Worm (Caenorhabditis elegans) whole organism, young adult: ENCODE measurements around the gene wdr-46.
A peak's percentile ranks its signal among the peaks of the same experiment; 100 is the strongest.

ENCODE experiments used
- B0019.2 ChIP-seq: fragments of 200-800 bp; sonication (Bioruptor generic); conservative IDR thresholded peaks from 2 replicates; pipeline ENCODE4 v1.3.6; 2022; ENCODE audit warnings: missing genetic modification reagents, missing genetic modification characterization, missing compliant biosample characterization
- B0261.1 ChIP-seq: sonication (generic microtip); optimal IDR thresholded peaks from 2 replicates; lab custom pipeline; 2016; ENCODE audit warnings: mild to moderate bottlenecking, missing genetic modification characterization, moderate library complexity, missing compliant biosample characterization
- C17E4.6 ChIP-seq: fragments of 200-800 bp; sonication (Bioruptor generic); IDR thresholded peaks from 2 replicates; pipeline ENCODE4 v1.3.6; 2022; ENCODE audit warnings: missing genetic modification reagents, missing genetic modification characterization, missing compliant biosample characterization
- F23B12.7 ChIP-seq: sonication (generic microtip); optimal IDR thresholded peaks from 2 replicates; lab custom pipeline; 2017; ENCODE audit warnings: missing genetic modification characterization, mild to moderate bottlenecking, missing compliant biosample characterization, antibody characterized with exemption, moderate library complexity; ENCODE audit not compliant: insufficient read depth
- F37B4.10 ChIP-seq: fragments of 200-800 bp; sonication (Bioruptor generic); IDR thresholded peaks from 2 replicates; pipeline ENCODE4 v1.3.6; 2022; ENCODE audit warnings: missing genetic modification characterization, missing compliant biosample characterization
- F52B5.7 ChIP-seq: sonication (generic microtip); optimal IDR thresholded peaks from 2 replicates; lab custom pipeline; 2016; ENCODE audit warnings: mild to moderate bottlenecking, missing genetic modification characterization, missing compliant biosample characterization
- F57C9.4 ChIP-seq: sonication (generic microtip); optimal IDR thresholded peaks from 2 replicates; lab custom pipeline; 2017; ENCODE audit warnings: mild to moderate bottlenecking, missing genetic modification characterization, missing compliant biosample characterization
- K12H6.12 ChIP-seq: fragments of 200-800 bp; sonication (Bioruptor generic); optimal IDR thresholded peaks from 2 replicates; lab custom pipeline; 2018; ENCODE audit warnings: mild to moderate bottlenecking, missing genetic modification characterization, missing compliant biosample characterization
- T26A5.8 ChIP-seq: sonication (generic microtip); optimal IDR thresholded peaks from 2 replicates; lab custom pipeline; 2016; ENCODE audit warnings: missing genetic modification characterization, missing compliant biosample characterization
- Y53F4B.3 ChIP-seq: fragments of 200-800 bp; sonication (Bioruptor generic); IDR thresholded peaks from 2 replicates; pipeline ENCODE4 v1.3.6; 2022; ENCODE audit warnings: missing genetic modification reagents, missing genetic modification characterization, missing compliant biosample characterization
- Y56A3A.18 ChIP-seq: fragments of 200-800 bp; sonication (Bioruptor generic); IDR thresholded peaks from 2 replicates; pipeline ENCODE4 v1.3.6; 2022; ENCODE audit warnings: missing genetic modification reagents, missing genetic modification characterization, missing compliant biosample characterization
- Y95B8A.8 ChIP-seq: fragments of 200-800 bp; sonication (Bioruptor generic); IDR thresholded peaks from 2 replicates; pipeline ENCODE4 v1.3.6; 2022; ENCODE audit warnings: missing genetic modification reagents, missing genetic modification characterization, missing compliant biosample characterization
- ama-1 ChIP-seq, 3 experiments: fragments of 150-350 bp in 1 of 3; sonication (generic microtip) in 2 of 3; optimal IDR thresholded peaks; 2 replicates each; lab custom pipeline; 2014 to 2018; ENCODE audit warnings: missing biosample characterization in 2 of 3, missing genetic modification characterization in 2 of 3, missing genetic modification reagents in 2 of 3
- attf-5 ChIP-seq: fragments of 200-800 bp; sonication (Bioruptor generic); optimal IDR thresholded peaks from 2 replicates; lab custom pipeline; 2018; ENCODE audit warnings: mild to moderate bottlenecking, missing genetic modification characterization, missing compliant biosample characterization
- ccch-3 ChIP-seq: fragments of 200-800 bp; sonication (Bioruptor generic); optimal IDR thresholded peaks from 2 replicates; lab custom pipeline; 2018; ENCODE audit warnings: mild to moderate bottlenecking, missing genetic modification characterization, missing compliant biosample characterization
- cebp-1 ChIP-seq, 2 experiments: fragments of 200-800 bp in 1 of 2; sonication (Bioruptor generic) in 1 of 2; sonication (generic microtip) in 1 of 2; IDR thresholded peaks in 1 of 2; optimal IDR thresholded peaks in 1 of 2; 2 replicates each; pipeline versions ENCODE4 v1.3.6 to Lab custom; 2017 to 2022; ENCODE audit warnings: missing compliant biosample characterization in 2 of 2, missing genetic modification characterization in 2 of 2, mild to moderate bottlenecking in 1 of 2, missing genetic modification reagents in 1 of 2, moderate library complexity in 1 of 2
- ceh-27 ChIP-seq: fragments of 200-800 bp; sonication (Bioruptor generic); optimal IDR thresholded peaks from 2 replicates; lab custom pipeline; 2018; ENCODE audit warnings: mild to moderate bottlenecking, missing genetic modification characterization, moderate library complexity, missing compliant biosample characterization
- ceh-40 ChIP-seq: fragments of 200-800 bp; sonication (Bioruptor generic); IDR thresholded peaks from 2 replicates; pipeline ENCODE4 v1.3.6; 2022; ENCODE audit warnings: missing genetic modification characterization, missing compliant biosample characterization
- ceh-91 ChIP-seq: fragments of 200-800 bp; sonication (Bioruptor generic); IDR thresholded peaks from 2 replicates; pipeline ENCODE4 v1.3.6; 2022; ENCODE audit warnings: missing genetic modification reagents, missing genetic modification characterization, missing compliant biosample characterization
- dox-1 ChIP-seq: fragments of 200-800 bp; sonication (Bioruptor generic); IDR thresholded peaks from 2 replicates; pipeline ENCODE4 v1.3.6; 2022; ENCODE audit warnings: missing genetic modification reagents, missing genetic modification characterization, missing compliant biosample characterization
- dpl-1 ChIP-seq: fragments of 150-350 bp; optimal IDR thresholded peaks from 2 replicates; lab custom pipeline; 2014; ENCODE audit warnings: missing biosample characterization, missing genetic modification reagents, missing genetic modification characterization
- efl-1 ChIP-seq: fragments of 150-350 bp; optimal IDR thresholded peaks from 2 replicates; lab custom pipeline; 2014; ENCODE audit warnings: missing biosample characterization, missing genetic modification reagents, missing genetic modification characterization
- him-1 ChIP-seq: sonication (generic microtip); optimal IDR thresholded peaks from 2 replicates; lab custom pipeline; 2016; ENCODE audit warnings: missing genotype, missing genetic modification reagents, missing genetic modification characterization, missing compliant biosample characterization
- lag-1 ChIP-seq: fragments of 200-800 bp; sonication (Bioruptor generic); IDR thresholded peaks from 2 replicates; pipeline ENCODE4 v1.3.6; 2022; ENCODE audit warnings: missing genetic modification reagents, missing genetic modification characterization, missing compliant biosample characterization
- let-607 ChIP-seq, 2 experiments: fragments of 200-800 bp in 1 of 2; sonication (Bioruptor generic) in 1 of 2; sonication (generic microtip) in 1 of 2; optimal IDR thresholded peaks; 2 replicates each; lab custom pipeline; 2016 to 2018; ENCODE audit warnings: mild to moderate bottlenecking in 2 of 2, missing compliant biosample characterization in 2 of 2, missing genetic modification characterization in 2 of 2, moderate library complexity in 2 of 2, missing genotype in 1 of 2
- lin-35 ChIP-seq, 3 experiments: fragments of 150-350 bp in 2 of 3; sonication (generic microtip) in 1 of 3; optimal IDR thresholded peaks; 2 replicates each; lab custom pipeline; 2014 to 2018; ENCODE audit warnings: missing biosample characterization in 3 of 3, missing genetic modification characterization in 3 of 3, missing genetic modification reagents in 3 of 3
- lin-54 ChIP-seq: fragments of 200-800 bp; sonication (Bioruptor generic); optimal IDR thresholded peaks from 2 replicates; lab custom pipeline; 2018; ENCODE audit warnings: mild to moderate bottlenecking, missing genetic modification characterization, missing compliant biosample characterization
- lsl-1 ChIP-seq: fragments of 200-800 bp; sonication (Bioruptor generic); optimal IDR thresholded peaks from 2 replicates; lab custom pipeline; 2018; ENCODE audit warnings: mild to moderate bottlenecking, missing genetic modification characterization, moderate library complexity, missing compliant biosample characterization
- lsy-27 ChIP-seq: sonication (generic microtip); optimal IDR thresholded peaks from 2 replicates; lab custom pipeline; 2017; ENCODE audit warnings: missing genetic modification characterization, mild to moderate bottlenecking, missing compliant biosample characterization, antibody characterized with exemption, missing genotype, borderline replicate concordance; ENCODE audit not compliant: insufficient read depth
- madf-10 ChIP-seq: sonication (generic microtip); optimal IDR thresholded peaks from 2 replicates; lab custom pipeline; 2016; ENCODE audit warnings: mild to moderate bottlenecking, missing genetic modification characterization, missing compliant biosample characterization
- madf-3 ChIP-seq: fragments of 200-800 bp; sonication (Bioruptor generic); IDR thresholded peaks from 2 replicates; pipeline ENCODE4 v1.3.6; 2022; ENCODE audit warnings: missing genetic modification reagents, missing genetic modification characterization, missing compliant biosample characterization
- madf-6 ChIP-seq: fragments of 200-800 bp; sonication (Bioruptor generic); IDR thresholded peaks from 2 replicates; pipeline ENCODE4 v1.3.6; 2022; ENCODE audit warnings: missing genetic modification reagents, missing genetic modification characterization, missing compliant biosample characterization
- mel-28 ChIP-seq: sonication (generic microtip); optimal IDR thresholded peaks from 2 replicates; lab custom pipeline; 2016; ENCODE audit warnings: borderline replicate concordance, mild to moderate bottlenecking, missing genetic modification characterization, missing compliant biosample characterization
- pbrm-1 ChIP-seq: fragments of 200-800 bp; sonication (Bioruptor generic); IDR thresholded peaks from 2 replicates; pipeline ENCODE4 v1.3.6; 2022; ENCODE audit warnings: missing genetic modification reagents, missing genetic modification characterization, missing compliant biosample characterization
- pha-4 ChIP-seq: fragments of 150-350 bp; sonication (generic microtip); optimal IDR thresholded peaks from 2 replicates; lab custom pipeline; 2014; ENCODE audit warnings: missing biosample characterization, missing genetic modification reagents, missing genetic modification characterization
- rcor-1 ChIP-seq: fragments of 200-800 bp; sonication (Bioruptor generic); IDR thresholded peaks from 2 replicates; pipeline ENCODE4 v1.3.6; 2022; ENCODE audit warnings: missing genetic modification reagents, missing genetic modification characterization, missing compliant biosample characterization
- snpc-1.1 ChIP-seq: sonication (generic microtip); optimal IDR thresholded peaks from 2 replicates; lab custom pipeline; 2017; ENCODE audit warnings: missing genetic modification characterization, mild to moderate bottlenecking, missing compliant biosample characterization, antibody characterized with exemption, moderate library complexity, missing genotype, missing genetic modification reagents; ENCODE audit not compliant: insufficient read depth
- snpc-3.4 ChIP-seq: sonication (generic microtip); optimal IDR thresholded peaks from 2 replicates; lab custom pipeline; 2017; ENCODE audit warnings: missing genetic modification characterization, mild to moderate bottlenecking, missing compliant biosample characterization, antibody characterized with exemption, moderate library complexity, missing genotype, missing genetic modification reagents
- snpc-4 ChIP-seq, 5 experiments: fragments of 150-350 bp in 1 of 5; sonication (generic microtip) in 4 of 5; optimal IDR thresholded peaks; 2 replicates each; lab custom pipeline; 2014 to 2018; ENCODE audit warnings: missing genetic modification characterization in 5 of 5, missing biosample characterization in 3 of 5, antibody characterized with exemption in 2 of 5, mild to moderate bottlenecking in 2 of 5, missing compliant biosample characterization in 2 of 5, missing genotype in 2 of 5, moderate library complexity in 2 of 5, missing genetic modification reagents in 1 of 5
- somi-1 ChIP-seq: fragments of 200-800 bp; sonication (Bioruptor generic); optimal IDR thresholded peaks from 2 replicates; lab custom pipeline; 2018; ENCODE audit warnings: mild to moderate bottlenecking, missing genetic modification characterization, missing compliant biosample characterization
- tbx-9 ChIP-seq: sonication (generic microtip); optimal IDR thresholded peaks from 2 replicates; lab custom pipeline; 2016; ENCODE audit warnings: borderline replicate concordance, missing genetic modification characterization, inconsistent platforms, missing compliant biosample characterization
- unc-130 ChIP-seq: sonication (generic microtip); optimal IDR thresholded peaks from 2 replicates; lab custom pipeline; 2016; ENCODE audit warnings: missing genetic modification reagents, missing genetic modification characterization, missing compliant biosample characterization
- xnd-1 ChIP-seq: sonication (generic microtip); optimal IDR thresholded peaks from 2 replicates; lab custom pipeline; 2016; ENCODE audit warnings: missing genotype, missing genetic modification reagents, missing genetic modification characterization, missing compliant biosample characterization
- zfh-2 ChIP-seq: fragments of 200-800 bp; sonication (Bioruptor generic); conservative IDR thresholded peaks from 2 replicates; pipeline ENCODE4 v1.3.6; 2022; ENCODE audit warnings: missing genetic modification reagents, missing genetic modification characterization, missing compliant biosample characterization
- ztf-3 ChIP-seq: fragments of 200-800 bp; sonication (Bioruptor generic); optimal IDR thresholded peaks from 2 replicates; lab custom pipeline; 2018; ENCODE audit warnings: mild to moderate bottlenecking, missing genetic modification characterization, missing compliant biosample characterization
- ztf-6 ChIP-seq: fragments of 200-800 bp; sonication (Bioruptor generic); IDR thresholded peaks from 2 replicates; pipeline ENCODE4 v1.3.6; 2022; ENCODE audit warnings: missing genetic modification reagents, missing genetic modification characterization, missing compliant biosample characterization

The wdr-46 gene

DNA sequence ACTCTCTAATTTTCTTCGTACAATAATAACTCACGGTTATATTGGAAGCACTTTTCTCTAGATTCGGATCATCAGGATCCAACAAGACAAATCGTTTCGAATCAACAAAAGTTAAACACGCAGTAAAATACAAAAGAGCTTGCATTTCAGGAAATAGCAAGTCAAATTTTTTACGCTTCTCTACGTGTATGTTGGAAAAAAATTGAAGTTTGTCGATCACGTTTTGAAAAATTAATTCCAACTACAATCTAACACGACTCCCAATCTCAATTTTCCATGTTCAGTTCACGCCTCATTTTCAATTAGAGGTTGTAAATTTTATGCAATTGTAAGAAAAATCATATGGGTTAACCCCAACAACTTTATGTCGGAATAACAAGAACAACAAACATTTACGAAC, 17.9 kb downstream of the wdr-46 start, which contains the start of gene spe-45 (continued):
- no peak for TF ChIP-seq ztf-3 (GFP tag; lab: Kevin White, UChicago)
- TF ChIP-seq madf-3 (GFP tag; lab: Robert Waterston, UW), result peak; percentile 41; the same call in 1 of the 2 replicates
- TF ChIP-seq snpc-3.4 (tag; lab: Kevin White, UChicago), result peak; percentile 43
- no peak for TF ChIP-seq ceh-27 (GFP tag; lab: Kevin White, UChicago)
- TF ChIP-seq efl-1 (GFP tag; lab: Kevin White, UChicago), result no peak
- no peak for TF ChIP-seq ama-1 (optimal IDR thresholded peaks at IDR 0.05; lab: Kevin White, UChicago)
- peak in 1 of 2 experiments; percentile 74 for TF ChIP-seq ama-1 (GFP tag; optimal IDR thresholded peaks at IDR 0.05; lab: Kevin White, UChicago)
- TF ChIP-seq mel-28 (tag; lab: Kevin White, UChicago), result no peak
- TF ChIP-seq ceh-91 (GFP tag; lab: Robert Waterston, UW), result no peak
- no peak for TF ChIP-seq xnd-1 (tag; lab: Kevin White, UChicago)
- TF ChIP-seq B0261.1 (tag; lab: Kevin White, UChicago), result no peak
- TF ChIP-seq ceh-40, result no peak
- peak; percentile 28 for TF ChIP-seq lsl-1 (GFP tag; lab: Kevin White, UChicago)
- TF ChIP-seq zfh-2 (GFP tag; lab: Robert Waterston, UW), result no peak
- TF ChIP-seq Y95B8A.8 (GFP tag; lab: Robert Waterston, UW), result 0 out of 2 replicates have a peak, but pooled peaks have one; percentile 37
- TF ChIP-seq him-1 (tag; lab: Kevin White, UChicago), result peak; percentile 32
- TF ChIP-seq somi-1 (GFP tag; lab: Kevin White, UChicago), result no peak
- no peak for TF ChIP-seq cebp-1 (GFP tag; IDR thresholded peaks at IDR 0.05; lab: Robert Waterston, UW)
- TF ChIP-seq cebp-1 (tag; optimal IDR thresholded peaks at IDR 0.05; lab: Kevin White, UChicago), result no peak
- TF ChIP-seq dpl-1 (GFP tag; lab: Kevin White, UChicago), result no peak
- TF ChIP-seq lin-35 (GFP tag; optimal IDR thresholded peaks at IDR 0.05; lab: Kevin White, UChicago), result peak in 1 of 3 experiments; percentile 38
- TF ChIP-seq T26A5.8, result no peak
- no peak for TF ChIP-seq C17E4.6 (GFP tag; lab: Robert Waterston, UW)
- peak; percentile 46; the same call in 1 of the 2 replicates for TF ChIP-seq pbrm-1 (GFP tag; lab: Robert Waterston, UW)
- TF ChIP-seq unc-130 (GFP tag; lab: Kevin White, UChicago), result peak; percentile 16
- no peak for TF ChIP-seq K12H6.12 (tag; lab: Kevin White, UChicago)
- no peak for TF ChIP-seq Y56A3A.18
- no peak for TF ChIP-seq snpc-4 (GFP tag; optimal IDR thresholded peaks at IDR 0.05; lab: Kevin White, UChicago)
- peak in 2 of 4 experiments; percentile 15 to 47 for TF ChIP-seq snpc-4 (tag; optimal IDR thresholded peaks at IDR 0.05; lab: Kevin White, UChicago)
- TF ChIP-seq lin-54 (GFP tag; lab: Kevin White, UChicago), result peak; percentile 73
- no peak for TF ChIP-seq F57C9.4 (tag; lab: Kevin White, UChicago)
- TF ChIP-seq attf-5 (GFP tag; lab: Kevin White, UChicago), result no peak
- no peak for TF ChIP-seq F37B4.10 (GFP tag; lab: Robert Waterston, UW)
- TF ChIP-seq let-607 (tag; optimal IDR thresholded peaks at IDR 0.05; lab: Kevin White, UChicago), result no peak
- peak; percentile 32; the same call in 1 of the 2 replicates for TF ChIP-seq rcor-1 (GFP tag; lab: Robert Waterston, UW)
- peak; percentile 73 for TF ChIP-seq madf-6 (GFP tag; lab: Robert Waterston, UW)
- no peak for TF ChIP-seq pha-4
- no peak for TF ChIP-seq F23B12.7 (tag; lab: Kevin White, UChicago)
- no peak for TF ChIP-seq madf-10 (tag; lab: Kevin White, UChicago)
- no peak for TF ChIP-seq B0019.2 (GFP tag; lab: Robert Waterston, UW)
- no peak for TF ChIP-seq lag-1 (GFP tag; lab: Robert Waterston, UW)
- TF ChIP-seq lsy-27 (tag; lab: Kevin White, UChicago), result no peak
- peak; percentile 21 for TF ChIP-seq F52B5.7 (tag; lab: Kevin White, UChicago)
- TF ChIP-seq ztf-6 (GFP tag; lab: Robert Waterston, UW), result no peak
- no peak for TF ChIP-seq snpc-1.1
- TF ChIP-seq Y53F4B.3 (GFP tag; lab: Robert Waterston, UW), result no peak
- TF ChIP-seq dox-1 (GFP tag; lab: Robert Waterston, UW), result no peak; the same call in 1 of the 2 replicates
- no peak for TF ChIP-seq tbx-9 (tag; lab: Kevin White, UChicago)
- TF ChIP-seq ccch-3 (GFP tag; lab: Kevin White, UChicago), result no peak
